Fruit fly (Drosophila melanogaster): Measurements from ENCODE around the gene CG3719.

The CG3719 gene

dm6 chrX:1341944-1342392 lies 38.3 kb downstream of the CG3719 start, which contains the start of gene Naa30A (continued):
- TF ChIP-seq Ssrp (tag; optimal IDR thresholded peaks at IDR 0.05) = no peak
- TF ChIP-seq tio (GFP tag; optimal IDR thresholded peaks at IDR 0.05) = no peak
- no peak for TF ChIP-seq p53 (GFP tag; optimal IDR thresholded peaks at IDR 0.05)
- no peak for TF ChIP-seq otp (GFP tag; IDR thresholded peaks at IDR 0.05)
- no peak for TF ChIP-seq Rx (GFP tag; IDR thresholded peaks at IDR 0.05)
- peak; percentile 12 for TF ChIP-seq phol (tag; optimal IDR thresholded peaks at IDR 0.05)
- TF ChIP-seq lbe (GFP tag; optimal IDR thresholded peaks at IDR 0.05) = no peak
- TF ChIP-seq CG11085 (GFP tag; IDR thresholded peaks at IDR 0.05) = no peak
- TF ChIP-seq CG13424 (tag; optimal IDR thresholded peaks at IDR 0.05) = peak; percentile 12
- TF ChIP-seq salm (tag; optimal IDR thresholded peaks at IDR 0.05) = no peak
- no peak for TF ChIP-seq CG2889 (GFP tag; IDR thresholded peaks at IDR 0.05)
- no peak for TF ChIP-seq ken (GFP tag; IDR thresholded peaks at IDR 0.05)
- peak; percentile 26 for TF ChIP-seq Fer1 (GFP tag; optimal IDR thresholded peaks at IDR 0.05)
- no peak for TF ChIP-seq ind (GFP tag; optimal IDR thresholded peaks at IDR 0.05)
- TF ChIP-seq CG12071 (GFP tag; optimal IDR thresholded peaks at IDR 0.05) = no peak
- no peak for TF ChIP-seq ac (GFP tag; optimal IDR thresholded peaks at IDR 0.05)
- TF ChIP-seq Nf-YC (tag; optimal IDR thresholded peaks at IDR 0.05) = peak; percentile 44
- TF ChIP-seq CG12155 (GFP tag; optimal IDR thresholded peaks at IDR 0.05) = no peak
- TF ChIP-seq zen (tag; optimal IDR thresholded peaks at IDR 0.05) = no peak
- no peak for TF ChIP-seq ase (GFP tag; IDR thresholded peaks at IDR 0.05)
- TF ChIP-seq hbn (GFP tag; IDR thresholded peaks at IDR 0.05; ENCODE audit: partially characterized antibody) = peak; percentile 92
- TF ChIP-seq CG6683 (GFP tag; optimal IDR thresholded peaks at IDR 0.05) = no peak
- TF ChIP-seq CG6254 (GFP tag; optimal IDR thresholded peaks at IDR 0.05) = no peak
- no peak for TF ChIP-seq CG17912 (GFP tag; optimal IDR thresholded peaks at IDR 0.05)
- peak; percentile 29 to 91 for TF ChIP-seq crp (GFP tag; optimal IDR thresholded peaks at IDR 0.05)
- no peak for TF ChIP-seq zfh2 (GFP tag; optimal IDR thresholded peaks at IDR 0.05)
- TF ChIP-seq fu2 (GFP tag; optimal IDR thresholded peaks at IDR 0.05) = no peak
- TF ChIP-seq CG8089 (GFP tag; optimal IDR thresholded peaks at IDR 0.05) = no peak
- no peak for TF ChIP-seq Atf6 (GFP tag; IDR thresholded peaks at IDR 0.05)
- no peak for TF ChIP-seq nom (GFP tag; optimal IDR thresholded peaks at IDR 0.05)
- no peak for TF ChIP-seq Doc2 (GFP tag; IDR thresholded peaks at IDR 0.05)
- TF ChIP-seq run (tag; optimal IDR thresholded peaks at IDR 0.05) = no peak
- no peak for TF ChIP-seq CG13894 (tag; optimal IDR thresholded peaks at IDR 0.05)
- TF ChIP-seq sima (GFP tag; optimal IDR thresholded peaks at IDR 0.05) = no peak
- no peak for TF ChIP-seq pb (GFP tag; optimal IDR thresholded peaks at IDR 0.05)
- TF ChIP-seq CG13287 (GFP tag; IDR thresholded peaks at IDR 0.05; ENCODE audit: partially characterized antibody) = peak; percentile 96
- TF ChIP-seq CG12659 (GFP tag; optimal IDR thresholded peaks at IDR 0.05) = peak; percentile 33
- no peak for TF ChIP-seq Oli (tag; optimal IDR thresholded peaks at IDR 0.05)
- TF ChIP-seq zf30C (GFP tag; optimal IDR thresholded peaks at IDR 0.05) = no peak
- peak; percentile 97 for TF ChIP-seq bbx (GFP tag; IDR thresholded peaks at IDR 0.05; ENCODE audit: partially characterized antibody)
- TF ChIP-seq hkb (optimal IDR thresholded peaks at IDR 0.05) = no peak
- no peak for TF ChIP-seq hkb (GFP tag; IDR thresholded peaks at IDR 0.05)
- no peak for TF ChIP-seq dmrt11E (tag; optimal IDR thresholded peaks at IDR 0.05)

Measured in whole organism, embryonic.